Fruit fly (Drosophila melanogaster): ENCODE results near the gene CG11927.
A peak's percentile ranks its signal among the peaks of the same experiment; 100 is the strongest.

CG11927 gene

dm6 chr2L:4825695-4826094 lies 21.9 kb upstream of the CG11927 start:
- TF ChIP-seq D1 (tag; optimal IDR thresholded peaks at IDR 0.05) (no peak), CG13204 (GFP tag; optimal IDR thresholded peaks at IDR 0.05) (no peak), EcR (GFP tag; optimal IDR thresholded peaks at IDR 0.05) (peak; percentile 21)

DNA sequence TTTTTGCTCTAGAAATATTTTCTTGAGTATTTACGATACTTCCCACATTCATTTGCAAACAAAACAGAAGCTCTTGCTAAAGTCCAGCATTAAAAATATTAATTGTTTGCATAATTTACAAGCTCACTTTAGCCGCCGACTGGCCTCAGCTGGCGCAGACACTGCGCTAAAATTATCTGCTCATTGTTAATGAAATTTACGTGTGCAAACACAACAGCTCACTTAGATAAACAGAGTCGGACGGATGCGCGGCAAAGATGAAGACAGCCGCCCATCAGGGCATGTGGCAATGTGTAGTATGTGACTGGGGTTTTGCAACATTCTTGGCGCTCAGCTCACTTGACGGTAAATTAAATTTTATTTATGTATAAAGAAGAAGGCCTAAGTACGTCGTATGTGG lies 18.5 kb upstream of the CG11927 start:
- TF ChIP-seq CG34367 (tag; optimal IDR thresholded peaks at IDR 0.05) (no peak), rn (GFP tag; IDR thresholded peaks at IDR 0.05) (no peak), EcR (GFP tag; optimal IDR thresholded peaks at IDR 0.05) (no peak), CG8301 (tag; optimal IDR thresholded peaks at IDR 0.05) (no peak), Ets98B (GFP tag; IDR thresholded peaks at IDR 0.05) (no peak), Snoo (tag; optimal IDR thresholded peaks at IDR 0.05) (no peak)

- TF ChIP-seq CG9948 (tag; optimal IDR thresholded peaks at IDR 0.05) (no peak), CG10348 (GFP tag; IDR thresholded peaks at IDR 0.05) (no peak), gl (tag; optimal IDR thresholded peaks at IDR 0.05) (no peak), EcR (GFP tag; optimal IDR thresholded peaks at IDR 0.05) (peak; percentile 30), CG4496 (GFP tag; IDR thresholded peaks at IDR 0.05) (peak; percentile 25; the same call in 2 of the 3 replicates)
Observed at dm6 chr2L:4830490-4830889, 17.1 kb upstream of the CG11927 start, which contains the start of gene Fnta. Gene Fnta (minus strand): TSS chr2L:4830693.

dm6 chr2L:4835091-4835689 lies 12.4 kb upstream of the CG11927 start, which contains the start of gene Ir25a:
Gene Ir25a (minus strand): TSS chr2L:4835300.
- TF ChIP-seq fd96Ca (GFP tag; IDR thresholded peaks at IDR 0.05) (no peak), CG15710 (tag; optimal IDR thresholded peaks at IDR 0.05) (no peak), EcR (GFP tag; optimal IDR thresholded peaks at IDR 0.05) (no peak), CG13204 (GFP tag; optimal IDR thresholded peaks at IDR 0.05) (no peak), CG8159 (tag; optimal IDR thresholded peaks at IDR 0.05) (no peak), gl (tag; optimal IDR thresholded peaks at IDR 0.05) (no peak), CG8301 (tag; optimal IDR thresholded peaks at IDR 0.05) (no peak), rn (GFP tag; IDR thresholded peaks at IDR 0.05) (no peak), D1 (tag; optimal IDR thresholded peaks at IDR 0.05) (no peak), CG12605 (GFP tag; IDR thresholded peaks at IDR 0.05) (no peak), Pif1B (GFP tag; optimal IDR thresholded peaks at IDR 0.05) (no peak), CG17806 (tag; optimal IDR thresholded peaks at IDR 0.05) (no peak), CG9948 (tag; optimal IDR thresholded peaks at IDR 0.05) (no peak), CG14655 (GFP tag; optimal IDR thresholded peaks at IDR 0.05) (no peak), Snoo (tag; optimal IDR thresholded peaks at IDR 0.05) (no peak), CG34367 (tag; optimal IDR thresholded peaks at IDR 0.05) (no peak), CG10348 (GFP tag; IDR thresholded peaks at IDR 0.05) (no peak), CG4496 (GFP tag; IDR thresholded peaks at IDR 0.05) (no peak), Pif1A (GFP tag; optimal IDR thresholded peaks at IDR 0.05) (no peak)

DNA sequence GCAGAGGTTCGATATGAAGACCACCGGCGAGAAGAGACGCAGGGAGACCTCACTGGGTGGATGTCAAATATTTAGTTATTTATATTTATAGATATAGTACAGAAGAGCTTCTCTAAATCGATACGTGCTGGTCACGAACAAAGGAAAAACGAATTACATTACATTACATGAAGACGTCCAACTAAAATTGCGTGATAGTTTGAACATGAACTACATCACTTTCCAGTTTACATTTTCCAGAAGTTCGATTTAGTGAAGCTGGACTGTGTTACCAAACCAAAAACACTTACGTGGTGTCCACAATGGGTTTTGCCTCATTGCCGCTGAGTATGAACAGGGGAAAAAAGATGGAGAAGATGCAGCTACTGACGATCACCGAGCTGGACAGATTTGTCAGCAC lies 11.4 kb upstream of the CG11927 start:
- TF ChIP-seq Ets98B (GFP tag; IDR thresholded peaks at IDR 0.05) (0 out of 2 replicates have a peak, but pooled peaks have one; percentile 22), CG4496 (GFP tag; IDR thresholded peaks at IDR 0.05) (0 out of 3 replicates have a peak, but pooled peaks have one; percentile 36), D1 (tag; optimal IDR thresholded peaks at IDR 0.05) (no peak), EcR (GFP tag; optimal IDR thresholded peaks at IDR 0.05) (no peak)

- peak; percentile 99 for TF ChIP-seq CG34367 (tag; optimal IDR thresholded peaks at IDR 0.05)
- peak; percentile 97 for TF ChIP-seq CG8159 (tag; optimal IDR thresholded peaks at IDR 0.05)
- peak; percentile 100 for TF ChIP-seq Ets98B (GFP tag; IDR thresholded peaks at IDR 0.05)
- TF ChIP-seq CG12605 (GFP tag; IDR thresholded peaks at IDR 0.05): peak; percentile 99
- TF ChIP-seq D1 (tag; optimal IDR thresholded peaks at IDR 0.05): no peak
- TF ChIP-seq CG9948 (tag; optimal IDR thresholded peaks at IDR 0.05): peak; percentile 99
- TF ChIP-seq Pif1A (GFP tag; optimal IDR thresholded peaks at IDR 0.05): peak; percentile 100
- TF ChIP-seq CG17806 (tag; optimal IDR thresholded peaks at IDR 0.05): peak; percentile 99
- TF ChIP-seq Pif1B (GFP tag; optimal IDR thresholded peaks at IDR 0.05): peak; percentile 99
- peak; percentile 100 for TF ChIP-seq CG4496 (GFP tag; IDR thresholded peaks at IDR 0.05)
- no peak for TF ChIP-seq CG13204 (GFP tag; optimal IDR thresholded peaks at IDR 0.05)
- peak; percentile 99 for TF ChIP-seq CG10348 (GFP tag; IDR thresholded peaks at IDR 0.05)
- peak; percentile 98 for TF ChIP-seq Snoo (tag; optimal IDR thresholded peaks at IDR 0.05)
- peak; percentile 29 for TF ChIP-seq EcR (GFP tag; optimal IDR thresholded peaks at IDR 0.05)
- TF ChIP-seq CG32121 (GFP tag; IDR thresholded peaks at IDR 0.05): peak; percentile 100
- TF ChIP-seq CG14655 (GFP tag; optimal IDR thresholded peaks at IDR 0.05): peak; percentile 100
- peak; percentile 100 for TF ChIP-seq CG8301 (tag; optimal IDR thresholded peaks at IDR 0.05)
- TF ChIP-seq rn (GFP tag; IDR thresholded peaks at IDR 0.05): peak; percentile 99
- peak; percentile 97 for TF ChIP-seq gl (tag; optimal IDR thresholded peaks at IDR 0.05)
- TF ChIP-seq CG15710 (tag; optimal IDR thresholded peaks at IDR 0.05): peak; percentile 96
- TF ChIP-seq fd96Ca (GFP tag; IDR thresholded peaks at IDR 0.05): peak; percentile 100
Observed at dm6 chr2L:4837772-4838397, 9.7 kb upstream of the CG11927 start, which contains the start of the genes tank and CG12194. Gene tank (minus strand): TSS chr2L:4837999. Gene CG12194 (plus strand): TSS chr2L:4838347.

Data from whole organism, pupa.